Worm (Caenorhabditis elegans): ENCODE measurements around the gene C44B7.5.

C44B7.5 gene

ce11 chrII:6821832-6822231 is 50.6 kb downstream of the C44B7.5 start (continued):
- no peak for TF ChIP-seq Y75B8A.6 (GFP tag; IDR thresholded peaks at IDR 0.05)
- no peak for TF ChIP-seq ceh-62 (tag; optimal IDR thresholded peaks at IDR 0.05)
- TF ChIP-seq tra-1 (GFP tag; IDR thresholded peaks at IDR 0.05): peak; percentile 86
- 0 out of 2 replicates have a peak, but pooled peaks have one; percentile 21 for TF ChIP-seq php-3 (GFP tag; IDR thresholded peaks at IDR 0.05)
- no peak for TF ChIP-seq nhr-41 (GFP tag; IDR thresholded peaks at IDR 0.05)
- TF ChIP-seq egl-43 (GFP tag; IDR thresholded peaks at IDR 0.05): no peak
- peak; percentile 35 for TF ChIP-seq fkh-10 (GFP tag; optimal IDR thresholded peaks at IDR 0.05)
- TF ChIP-seq sdz-12 (GFP tag; optimal IDR thresholded peaks at IDR 0.05): no peak
- no peak for TF ChIP-seq jun-1 (tag; optimal IDR thresholded peaks at IDR 0.05)
- peak in 1 of 2 experiments; percentile 40 for TF ChIP-seq lsy-2 (tag; optimal IDR thresholded peaks at IDR 0.05)
- TF ChIP-seq fos-1 (tag; optimal IDR thresholded peaks at IDR 0.05): no peak
- no peak for TF ChIP-seq pha-4 (GFP tag; IDR thresholded peaks at IDR 0.05)
- TF ChIP-seq pha-4 (tag; optimal IDR thresholded peaks at IDR 0.05): no peak
- no peak for TF ChIP-seq rbr-2 (tag; optimal IDR thresholded peaks at IDR 0.05)
- TF ChIP-seq attf-4 (tag; optimal IDR thresholded peaks at IDR 0.05): no peak
- TF ChIP-seq nhr-102 (tag; optimal IDR thresholded peaks at IDR 0.05): no peak
- TF ChIP-seq ctbp-1 (GFP tag; IDR thresholded peaks at IDR 0.05): no peak
- TF ChIP-seq pqm-1 (tag; optimal IDR thresholded peaks at IDR 0.05): peak; percentile 82
- TF ChIP-seq unc-130 (GFP tag; optimal IDR thresholded peaks at IDR 0.05): no peak
- no peak for TF ChIP-seq mxl-3 (GFP tag; optimal IDR thresholded peaks at IDR 0.05)
- no peak for TF ChIP-seq spr-3 (GFP tag; optimal IDR thresholded peaks at IDR 0.05)
- no peak for TF ChIP-seq ama-1 (optimal IDR thresholded peaks at IDR 0.05)
- no peak for TF ChIP-seq R02D3.7 (tag; optimal IDR thresholded peaks at IDR 0.05)
- no peak for TF ChIP-seq duxl-1 (tag; optimal IDR thresholded peaks at IDR 0.05; ENCODE audit: poor library complexity)
- TF ChIP-seq hmg-1.1 (GFP tag; IDR thresholded peaks at IDR 0.05): no peak
- no peak for TF ChIP-seq mdl-1 (tag; optimal IDR thresholded peaks at IDR 0.05)
- TF ChIP-seq lin-38 (GFP tag; IDR thresholded peaks at IDR 0.05): no peak
- TF ChIP-seq lim-7 (GFP tag; IDR thresholded peaks at IDR 0.05): no peak
- TF ChIP-seq ceh-32 (tag; optimal IDR thresholded peaks at IDR 0.05; ENCODE audit: poor library complexity): no peak
- TF ChIP-seq nhr-11 (tag; optimal IDR thresholded peaks at IDR 0.05): no peak
- no peak for TF ChIP-seq tag-97 (GFP tag; IDR thresholded peaks at IDR 0.05)
- no peak for TF ChIP-seq mxl-2 (GFP tag; conservative IDR thresholded peaks at IDR 0.05)
- TF ChIP-seq nhr-237 (tag; optimal IDR thresholded peaks at IDR 0.05): no peak
- no peak for TF ChIP-seq snpc-4 (tag; optimal IDR thresholded peaks at IDR 0.05)
- no peak for TF ChIP-seq snpc-1.2 (GFP tag; IDR thresholded peaks at IDR 0.05)
- TF ChIP-seq F10B5.3 (tag; optimal IDR thresholded peaks at IDR 0.05): no peak
- TF ChIP-seq T26A8.4 (GFP tag; IDR thresholded peaks at IDR 0.05): no peak
- TF ChIP-seq zip-2 (tag; optimal IDR thresholded peaks at IDR 0.05): no peak
- no peak for TF ChIP-seq hif-1 (tag; optimal IDR thresholded peaks at IDR 0.05)
- TF ChIP-seq dve-1 (tag; optimal IDR thresholded peaks at IDR 0.05; ENCODE audit: insufficient read depth): peak; percentile 32
- no peak for TF ChIP-seq lin-15B (tag; optimal IDR thresholded peaks at IDR 0.05)
- no peak for TF ChIP-seq spr-1 (tag; optimal IDR thresholded peaks at IDR 0.05)
- no peak for TF ChIP-seq D1046.2 (GFP tag; IDR thresholded peaks at IDR 0.05)
- no peak for TF ChIP-seq zip-11 (GFP tag; IDR thresholded peaks at IDR 0.05)
- no peak for TF ChIP-seq lin-1 (GFP tag; IDR thresholded peaks at IDR 0.05)
- TF ChIP-seq nhr-76 (tag; optimal IDR thresholded peaks at IDR 0.05): no peak
- no peak for TF ChIP-seq aly-2 (tag; optimal IDR thresholded peaks at IDR 0.05)
- no peak for TF ChIP-seq set-16 (GFP tag; IDR thresholded peaks at IDR 0.05)
- peak; percentile 66 for TF ChIP-seq dmd-6 (GFP tag; IDR thresholded peaks at IDR 0.05)
- TF ChIP-seq Y48G9A.11 (GFP tag; IDR thresholded peaks at IDR 0.05): no peak
